Worm (Caenorhabditis elegans) whole organism, L3 larva: Measurements from ENCODE around the gene Y102E9.5.

Experiments
- ZK546.5 ChIP-seq: sonication (generic microtip); optimal IDR thresholded peaks from 2 replicates; lab custom pipeline; 2017; ENCODE audit warnings: missing biosample characterization, missing genetic modification characterization
- aly-2 ChIP-seq: fragments of 150-350 bp; optimal IDR thresholded peaks from 2 replicates; lab custom pipeline; 2014; ENCODE audit warnings: missing biosample characterization, missing genetic modification characterization
- ama-1 ChIP-seq: fragments of 150-350 bp; optimal IDR thresholded peaks from 2 replicates; lab custom pipeline; 2018
- ceh-16 ChIP-seq: sonication (generic microtip); optimal IDR thresholded peaks from 2 replicates; lab custom pipeline; 2017; ENCODE audit warnings: missing biosample characterization, missing genetic modification characterization
- ceh-28 ChIP-seq: fragments of 150-350 bp; optimal IDR thresholded peaks from 2 replicates; lab custom pipeline; 2014; ENCODE audit warnings: missing biosample characterization, missing genetic modification reagents, missing genetic modification characterization
- ceh-82 ChIP-seq: fragments of 150-350 bp; optimal IDR thresholded peaks from 2 replicates; lab custom pipeline; 2014; ENCODE audit warnings: missing biosample characterization, missing genetic modification characterization
- ceh-9 ChIP-seq: sonication (generic microtip); optimal IDR thresholded peaks from 2 replicates; lab custom pipeline; 2018; ENCODE audit warnings: missing biosample characterization, missing genetic modification characterization
- daf-12 ChIP-seq: fragments of 150-350 bp; optimal IDR thresholded peaks from 2 replicates; lab custom pipeline; 2014; ENCODE audit warnings: missing biosample characterization, missing genetic modification reagents, missing genetic modification characterization
- egl-27 ChIP-seq: sonication (generic microtip); optimal IDR thresholded peaks from 4 replicates; lab custom pipeline; 2017; ENCODE audit warnings: missing biosample characterization, missing genetic modification reagents, missing genetic modification characterization
- egl-5 ChIP-seq: fragments of 150-350 bp; optimal IDR thresholded peaks from 2 replicates; lab custom pipeline; 2017; ENCODE audit warnings: missing biosample characterization, missing genetic modification reagents, missing genetic modification characterization, inconsistent platforms
- elt-1 ChIP-seq: fragments of 150-350 bp; optimal IDR thresholded peaks from 2 replicates; lab custom pipeline; 2014; ENCODE audit warnings: missing biosample characterization, missing genetic modification characterization
- elt-2 ChIP-seq: sonication (generic microtip); optimal IDR thresholded peaks from 2 replicates; lab custom pipeline; 2016; ENCODE audit warnings: missing genetic modification reagents, mild to moderate bottlenecking, missing genetic modification characterization, missing compliant biosample characterization
- elt-3 ChIP-seq, 3 experiments: fragments of 150-350 bp in 1 of 3; sonication (generic microtip) in 2 of 3; optimal IDR thresholded peaks; 2 replicates in 2 of 3; 4 replicates in 1 of 3; lab custom pipeline; 2014 to 2017; ENCODE audit warnings: missing biosample characterization in 3 of 3, missing genetic modification characterization in 3 of 3
- eor-1 ChIP-seq, 2 experiments: fragments of 150-350 bp; optimal IDR thresholded peaks; 2 replicates each; lab custom pipeline; 2014 to 2018; ENCODE audit warnings: missing biosample characterization in 2 of 2, missing genetic modification characterization in 2 of 2
- fkh-10 ChIP-seq: sonication (generic microtip); optimal IDR thresholded peaks from 2 replicates; lab custom pipeline; 2017; ENCODE audit warnings: missing biosample characterization, missing genetic modification reagents, missing genetic modification characterization
- fkh-2 ChIP-seq: fragments of 150-350 bp; optimal IDR thresholded peaks from 2 replicates; lab custom pipeline; 2014; ENCODE audit warnings: missing biosample characterization, missing genetic modification reagents, missing genetic modification characterization
- fos-1 ChIP-seq: fragments of 150-350 bp; optimal IDR thresholded peaks from 2 replicates; lab custom pipeline; 2014; ENCODE audit warnings: missing biosample characterization, missing genetic modification characterization
- hmg-11 ChIP-seq: sonication (generic microtip); optimal IDR thresholded peaks from 2 replicates; lab custom pipeline; 2016; ENCODE audit warnings: missing genetic modification characterization, missing compliant biosample characterization
- jun-1 ChIP-seq: fragments of 150-350 bp; optimal IDR thresholded peaks from 2 replicates; lab custom pipeline; 2014; ENCODE audit warnings: missing biosample characterization, missing genetic modification reagents, missing genetic modification characterization
- lin-15B ChIP-seq: fragments of 150-350 bp; optimal IDR thresholded peaks from 2 replicates; lab custom pipeline; 2014; ENCODE audit warnings: missing biosample characterization, missing genetic modification characterization
- lin-39 ChIP-seq: fragments of 150-350 bp; optimal IDR thresholded peaks from 2 replicates; lab custom pipeline; 2018; ENCODE audit warnings: missing biosample characterization, missing genetic modification reagents, missing genetic modification characterization
- lsy-12 ChIP-seq: sonication (generic microtip); optimal IDR thresholded peaks from 2 replicates; lab custom pipeline; 2016; ENCODE audit warnings: mild to moderate bottlenecking, missing genetic modification characterization, missing compliant biosample characterization
- mdl-1 ChIP-seq: fragments of 150-350 bp; optimal IDR thresholded peaks from 2 replicates; lab custom pipeline; 2014; ENCODE audit warnings: missing biosample characterization, missing genetic modification characterization
- mml-1 ChIP-seq: fragments of 150-350 bp; sonication (generic microtip); optimal IDR thresholded peaks from 3 replicates; lab custom pipeline; 2014; ENCODE audit warnings: missing biosample characterization, missing genetic modification characterization
- nfya-1 ChIP-seq: sonication (generic microtip); optimal IDR thresholded peaks from 2 replicates; lab custom pipeline; 2017; ENCODE audit warnings: missing genetic modification characterization, mild to moderate bottlenecking, missing compliant biosample characterization, antibody characterized with exemption, moderate library complexity; ENCODE audit not compliant: insufficient read depth
- nhr-11 ChIP-seq: fragments of 150-350 bp; optimal IDR thresholded peaks from 2 replicates; lab custom pipeline; 2014; ENCODE audit warnings: missing biosample characterization, missing genetic modification characterization
- nhr-12 ChIP-seq: fragments of 150-350 bp; optimal IDR thresholded peaks from 2 replicates; lab custom pipeline; 2014; ENCODE audit warnings: missing biosample characterization, missing genetic modification characterization
- nhr-23 ChIP-seq: fragments of 150-350 bp; optimal IDR thresholded peaks from 2 replicates; lab custom pipeline; 2014; ENCODE audit warnings: missing biosample characterization, missing genetic modification reagents, missing genetic modification characterization
- nhr-237 ChIP-seq: fragments of 150-350 bp; optimal IDR thresholded peaks from 2 replicates; lab custom pipeline; 2014; ENCODE audit warnings: missing biosample characterization, missing genetic modification characterization
- nhr-25 ChIP-seq: sonication (generic microtip); optimal IDR thresholded peaks from 2 replicates; lab custom pipeline; 2017; ENCODE audit warnings: missing biosample characterization, missing genetic modification characterization
- nhr-28 ChIP-seq: fragments of 150-350 bp; optimal IDR thresholded peaks from 2 replicates; lab custom pipeline; 2014; ENCODE audit warnings: missing biosample characterization, missing genetic modification characterization
- nhr-43 ChIP-seq: sonication (generic microtip); optimal IDR thresholded peaks from 2 replicates; lab custom pipeline; 2016; ENCODE audit warnings: mild to moderate bottlenecking, missing genetic modification characterization, missing compliant biosample characterization; ENCODE audit not compliant: poor library complexity, severe bottlenecking
- nhr-67 ChIP-seq: fragments of 150-350 bp; optimal IDR thresholded peaks from 2 replicates; lab custom pipeline; 2014; ENCODE audit warnings: missing biosample characterization, missing genetic modification characterization
- nhr-76 ChIP-seq: fragments of 150-350 bp; sonication (generic microtip); optimal IDR thresholded peaks from 5 replicates; lab custom pipeline; 2014; ENCODE audit warnings: missing biosample characterization, missing genetic modification characterization
- nhr-77 ChIP-seq: fragments of 150-350 bp; optimal IDR thresholded peaks from 2 replicates; lab custom pipeline; 2014; ENCODE audit warnings: missing biosample characterization, missing genetic modification characterization
- sea-2 ChIP-seq: fragments of 150-350 bp; sonication (generic microtip); optimal IDR thresholded peaks from 4 replicates; lab custom pipeline; 2014; ENCODE audit warnings: missing biosample characterization, missing genetic modification reagents, missing genetic modification characterization
- skn-1 ChIP-seq: fragments of 150-350 bp; optimal IDR thresholded peaks from 2 replicates; lab custom pipeline; 2014; ENCODE audit warnings: missing biosample characterization, missing genetic modification characterization
- snpc-4 ChIP-seq: fragments of 150-350 bp; optimal IDR thresholded peaks from 2 replicates; lab custom pipeline; 2014; ENCODE audit warnings: missing biosample characterization, missing genetic modification characterization
- tbx-2 ChIP-seq: sonication (generic microtip); optimal IDR thresholded peaks from 2 replicates; lab custom pipeline; 2016; ENCODE audit warnings: mild to moderate bottlenecking, missing genetic modification characterization, missing compliant biosample characterization
- unc-39 ChIP-seq: sonication (generic microtip); optimal IDR thresholded peaks from 4 replicates; lab custom pipeline; 2017; ENCODE audit warnings: missing biosample characterization, missing genetic modification characterization
- unc-62 ChIP-seq: fragments of 150-350 bp; sonication (generic microtip); optimal IDR thresholded peaks from 4 replicates; lab custom pipeline; 2014; ENCODE audit warnings: missing biosample characterization, missing genetic modification reagents, missing genetic modification characterization
- ztf-11 ChIP-seq: fragments of 150-350 bp; optimal IDR thresholded peaks from 2 replicates; lab custom pipeline; 2014; ENCODE audit warnings: missing biosample characterization, missing genetic modification characterization

The Y102E9.5 gene

DNA sequence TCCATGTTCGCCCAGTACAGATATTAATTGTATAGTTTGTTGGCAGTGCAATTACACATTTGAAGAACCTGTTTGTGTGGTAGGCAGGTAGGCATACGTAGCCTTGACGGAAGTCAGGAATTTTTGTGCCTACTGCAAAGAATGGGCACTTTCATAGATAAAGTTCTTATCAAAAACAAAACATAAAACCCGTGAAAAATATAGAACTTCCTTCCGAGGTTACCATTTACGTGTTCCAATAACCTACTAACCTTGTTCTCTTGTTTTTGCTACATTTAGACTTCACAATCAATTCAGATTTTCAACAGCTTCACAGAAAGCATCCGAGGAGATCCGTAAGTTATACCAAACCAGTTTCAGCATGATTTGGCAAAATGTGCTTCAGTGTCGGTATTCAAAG lies 16.8 kb downstream of the Y102E9.5 start, which contains the start of gene F37A4.4:
Gene F37A4.4, plus strand, starts transcription at position 301 of the 400 bp plus-strand sequence.
- TF ChIP-seq fkh-2 (tag; lab: Kevin White, UChicago) (no peak), elt-2 (tag; lab: Kevin White, UChicago) (no peak), ama-1 (lab: Kevin White, UChicago) (no peak), nfya-1 (tag; lab: Kevin White, UChicago) (no peak), daf-12 (tag; lab: Kevin White, UChicago) (no peak), unc-62 (GFP tag; lab: Kevin White, UChicago) (no peak), sea-2 (no peak), ceh-28 (tag; lab: Kevin White, UChicago) (no peak), nhr-12 (tag; lab: Kevin White, UChicago) (no peak)

DNA sequence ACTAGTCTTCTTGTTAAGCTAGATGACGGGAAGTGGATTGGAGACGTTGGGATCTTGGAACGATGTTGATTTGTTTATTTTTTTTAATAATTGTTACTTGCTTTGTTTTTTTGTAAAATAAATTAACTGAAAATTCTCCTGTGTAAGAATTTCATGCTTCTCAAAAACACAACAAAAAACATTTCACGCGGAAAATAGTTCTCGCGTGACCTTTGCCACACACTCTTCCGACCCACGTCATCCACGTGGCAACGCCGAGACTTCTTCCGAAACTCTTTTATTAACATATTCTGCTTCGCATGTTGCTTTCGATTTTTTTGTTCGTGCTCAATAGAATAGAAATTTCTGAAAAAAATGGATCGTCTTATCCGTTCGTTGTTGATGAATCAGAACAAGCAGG lies 18.5 kb downstream of the Y102E9.5 start, which contains the start of gene F37A4.5:
Gene F37A4.5, plus strand, starts transcription at position 301 of the 400 bp plus-strand sequence.
- no peak for TF ChIP-seq elt-2 (tag; lab: Kevin White, UChicago)
- TF ChIP-seq hmg-11 (tag; lab: Kevin White, UChicago): no peak
- no peak for TF ChIP-seq lin-15B (tag; lab: Kevin White, UChicago)
- no peak for TF ChIP-seq ceh-16 (tag; lab: Kevin White, UChicago)
- TF ChIP-seq mdl-1: no peak
- TF ChIP-seq daf-12 (tag; lab: Kevin White, UChicago): no peak
- no peak for TF ChIP-seq nhr-25 (tag; lab: Kevin White, UChicago)
- no peak for TF ChIP-seq skn-1 (tag; lab: Kevin White, UChicago)
- TF ChIP-seq aly-2: no peak
- TF ChIP-seq egl-27 (tag; lab: Kevin White, UChicago): no peak
- no peak for TF ChIP-seq lsy-12 (tag; lab: Kevin White, UChicago)
- TF ChIP-seq tbx-2 (tag; lab: Kevin White, UChicago): no peak
- TF ChIP-seq mml-1: no peak
- TF ChIP-seq nhr-76 (tag; lab: Kevin White, UChicago): no peak
- TF ChIP-seq ztf-11: no peak

DNA sequence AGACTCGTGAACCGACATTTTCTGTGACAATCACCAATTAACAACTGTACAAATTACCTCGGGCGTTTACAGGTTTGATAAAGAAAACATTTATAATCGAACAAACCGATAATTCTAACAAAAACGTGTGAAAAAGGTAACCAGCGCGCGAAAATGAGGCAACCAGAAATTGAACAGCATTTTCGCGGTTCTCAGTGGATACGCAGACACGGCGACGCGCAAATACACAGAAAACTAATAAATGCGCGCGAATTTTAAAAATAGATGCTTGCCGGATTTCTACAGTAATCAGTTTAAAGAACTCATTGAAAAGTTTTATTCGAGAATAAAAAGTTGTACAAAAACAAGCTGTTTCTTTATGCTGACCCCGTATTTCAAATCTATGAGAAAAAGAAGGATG lies 20.1 kb downstream of the Y102E9.5 start, which contains the start of gene isw-1:
Gene isw-1, minus strand, starts transcription at position 118 of the 400 bp plus-strand sequence.
- TF ChIP-seq nhr-43 (tag; lab: Kevin White, UChicago) (no peak), fkh-2 (tag; lab: Kevin White, UChicago) (no peak), snpc-4 (tag; lab: Kevin White, UChicago) (no peak), fkh-10 (GFP tag; lab: Kevin White, UChicago) (no peak), elt-1 (tag; lab: Kevin White, UChicago) (no peak), unc-62 (GFP tag; lab: Kevin White, UChicago) (no peak), nhr-23 (tag; lab: Kevin White, UChicago) (peak; percentile 51), unc-39 (tag; lab: Kevin White, UChicago) (no peak), ZK546.5 (tag; lab: Kevin White, UChicago) (no peak), nhr-28 (tag; lab: Kevin White, UChicago) (no peak), ceh-16 (tag; lab: Kevin White, UChicago) (no peak), lin-39 (tag; lab: Kevin White, UChicago) (peak; percentile 16), aly-2 (no peak), ama-1 (lab: Kevin White, UChicago) (no peak), egl-27 (tag; lab: Kevin White, UChicago) (no peak), lsy-12 (tag; lab: Kevin White, UChicago) (no peak), nhr-77 (tag; lab: Kevin White, UChicago) (no peak), nhr-25 (tag; lab: Kevin White, UChicago) (peak; percentile 48), nhr-67 (no peak), ceh-82 (tag; lab: Kevin White, UChicago) (no peak), ztf-11 (no peak), egl-5 (tag; lab: Kevin White, UChicago) (no peak), mdl-1 (no peak), jun-1 (no peak), nhr-76 (tag; lab: Kevin White, UChicago) (no peak), eor-1 (tag; optimal IDR thresholded peaks at IDR 0.05; lab: Kevin White, UChicago) (no peak), skn-1 (tag; lab: Kevin White, UChicago) (no peak), ceh-9 (tag; lab: Kevin White, UChicago) (no peak), nhr-237 (tag; lab: Kevin White, UChicago) (no peak), ceh-28 (tag; lab: Kevin White, UChicago) (peak; percentile 60), elt-3 (tag; optimal IDR thresholded peaks at IDR 0.05; lab: Kevin White, UChicago) (no peak), elt-2 (tag; lab: Kevin White, UChicago) (no peak), nhr-11 (no peak), fos-1 (no peak), mml-1 (no peak), lin-15B (tag; lab: Kevin White, UChicago) (peak; percentile 58)
